Fruit fly (Drosophila melanogaster): Measurements from ENCODE around the gene CG7202.

Gene CG7202

DNA sequence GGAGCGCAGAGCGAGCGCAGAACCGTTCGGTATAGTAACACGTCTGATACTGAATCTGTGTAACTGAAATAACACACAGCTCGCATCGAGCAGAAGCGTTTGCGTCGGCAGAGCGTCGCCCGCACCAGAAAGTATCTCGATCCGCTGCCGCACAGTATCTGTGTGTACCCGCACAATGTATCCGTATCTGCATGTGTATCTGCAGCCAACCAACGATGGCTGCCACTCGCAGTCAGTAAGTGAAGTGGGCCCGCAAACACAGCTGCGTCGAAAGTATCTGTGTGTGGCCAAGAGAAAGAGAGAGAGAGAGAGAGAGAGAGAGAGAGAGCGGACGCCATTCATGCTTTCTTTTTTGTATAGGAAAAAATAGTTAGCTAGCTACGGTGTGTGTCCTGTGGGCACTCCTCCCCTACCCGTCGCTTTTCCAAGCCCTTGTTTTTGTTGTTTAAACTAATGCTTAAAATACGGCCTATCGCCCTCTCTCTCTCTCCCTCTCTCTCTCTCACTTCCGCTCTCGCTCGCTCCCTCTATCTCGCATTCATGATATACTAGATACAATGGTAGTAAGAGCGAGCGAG, 16.1 kb downstream of the CG7202 start, which contains the start of gene croc (continued):
- peak; percentile 82 for TF ChIP-seq ewg (GFP tag; optimal IDR thresholded peaks at IDR 0.05)
- TF ChIP-seq Nf-YB (GFP tag; optimal IDR thresholded peaks at IDR 0.05): peak; percentile 99
- no peak for TF ChIP-seq CG2875 (GFP tag; optimal IDR thresholded peaks at IDR 0.05)
- no peak for TF ChIP-seq dmrt99B (tag; optimal IDR thresholded peaks at IDR 0.05)
- no peak for TF ChIP-seq CG6689 (GFP tag; IDR thresholded peaks at IDR 0.05)
- peak; percentile 59; the same call in 1 of the 3 replicates for TF ChIP-seq ci (GFP tag; IDR thresholded peaks at IDR 0.05)
- no peak for TF ChIP-seq dysf (GFP tag; IDR thresholded peaks at IDR 0.05)
- TF ChIP-seq luna (GFP tag; optimal IDR thresholded peaks at IDR 0.05): no peak
- TF ChIP-seq sqz (GFP tag; optimal IDR thresholded peaks at IDR 0.05): peak; percentile 55
- TF ChIP-seq amos (GFP tag; IDR thresholded peaks at IDR 0.05; ENCODE audit: partially characterized antibody): 0 out of 2 replicates have a peak, but pooled peaks have one; percentile 7
- TF ChIP-seq CG15073 (GFP tag; optimal IDR thresholded peaks at IDR 0.05): no peak
- TF ChIP-seq CG17328 (GFP tag; IDR thresholded peaks at IDR 0.05): peak; percentile 98
- no peak for TF ChIP-seq CG13894 (tag; optimal IDR thresholded peaks at IDR 0.05)
- peak; percentile 17 for TF ChIP-seq oc (tag; optimal IDR thresholded peaks at IDR 0.05)
- TF ChIP-seq CrebB (tag; optimal IDR thresholded peaks at IDR 0.05): no peak
- no peak for TF ChIP-seq Asciz (GFP tag; optimal IDR thresholded peaks at IDR 0.05)
- TF ChIP-seq D (optimal IDR thresholded peaks at IDR 0.05): peak; percentile 70
- peak; percentile 7 for TF ChIP-seq D (GFP tag; optimal IDR thresholded peaks at IDR 0.05)
- peak; percentile 47 for TF ChIP-seq CG15479 (GFP tag; optimal IDR thresholded peaks at IDR 0.05)
- peak; percentile 29 for TF ChIP-seq Hr39 (optimal IDR thresholded peaks at IDR 0.05)
- peak; percentile 67 for TF ChIP-seq Jarid2 (GFP tag; optimal IDR thresholded peaks at IDR 0.05)
- no peak for TF ChIP-seq tgo (GFP tag; IDR thresholded peaks at IDR 0.05)
- no peak for TF ChIP-seq hbn (GFP tag; IDR thresholded peaks at IDR 0.05; ENCODE audit: partially characterized antibody)
- TF ChIP-seq CG17612 (GFP tag; IDR thresholded peaks at IDR 0.05): no peak
- TF ChIP-seq Opbp (GFP tag; IDR thresholded peaks at IDR 0.05; ENCODE audit: partially characterized antibody): no peak
- TF ChIP-seq Nf-YC (tag; optimal IDR thresholded peaks at IDR 0.05): peak; percentile 98
- peak; percentile 40 for TF ChIP-seq nmo (GFP tag; optimal IDR thresholded peaks at IDR 0.05)
- TF ChIP-seq CG7745 (tag; optimal IDR thresholded peaks at IDR 0.05): no peak
- TF ChIP-seq CG17361 (GFP tag; IDR thresholded peaks at IDR 0.05): no peak
- TF ChIP-seq PHDP (tag; optimal IDR thresholded peaks at IDR 0.05): no peak
- no peak for TF ChIP-seq CG9215 (GFP tag; IDR thresholded peaks at IDR 0.05)
- TF ChIP-seq CG3163 (GFP tag; optimal IDR thresholded peaks at IDR 0.05): peak; percentile 37
- no peak for TF ChIP-seq gt (GFP tag; IDR thresholded peaks at IDR 0.05)
- TF ChIP-seq HmgD (GFP tag; optimal IDR thresholded peaks at IDR 0.05): peak; percentile 43
- TF ChIP-seq twi (tag; optimal IDR thresholded peaks at IDR 0.05): peak; percentile 69
- no peak for TF ChIP-seq CG12104 (GFP tag; optimal IDR thresholded peaks at IDR 0.05)
- TF ChIP-seq ro (GFP tag; IDR thresholded peaks at IDR 0.05): no peak
- TF ChIP-seq crc (GFP tag; optimal IDR thresholded peaks at IDR 0.05): no peak
- no peak for TF ChIP-seq CG10209 (GFP tag; optimal IDR thresholded peaks at IDR 0.05)
- TF ChIP-seq cwo (GFP tag; optimal IDR thresholded peaks at IDR 0.05): no peak
- peak; percentile 94 for TF ChIP-seq gcm (GFP tag; optimal IDR thresholded peaks at IDR 0.05)
- TF ChIP-seq kay (GFP tag; optimal IDR thresholded peaks at IDR 0.05): no peak
- no peak for TF ChIP-seq CG34224 (GFP tag; IDR thresholded peaks at IDR 0.05; ENCODE audit: partially characterized antibody)
- TF ChIP-seq cg (GFP tag; optimal IDR thresholded peaks at IDR 0.05): peak; percentile 98
- no peak for TF ChIP-seq CG34422 (GFP tag; IDR thresholded peaks at IDR 0.05)
- no peak for TF ChIP-seq CG2199 (GFP tag; IDR thresholded peaks at IDR 0.05)
- no peak for TF ChIP-seq ato (GFP tag; IDR thresholded peaks at IDR 0.05; ENCODE audit: partially characterized antibody)
- no peak for TF ChIP-seq Abd-B (GFP tag; optimal IDR thresholded peaks at IDR 0.05)
- TF ChIP-seq CG11398 (GFP tag; optimal IDR thresholded peaks at IDR 0.05): peak; percentile 42
